Worm (Caenorhabditis elegans) whole organism, L3 larva: Measurements from ENCODE around the gene B0336.12.

Experiments used
- R02D3.7 ChIP-seq: fragments of 150-350 bp; optimal IDR thresholded peaks from 2 replicates; lab custom pipeline; 2014; ENCODE audit warnings: missing biosample characterization, missing genetic modification characterization
- ZK546.5 ChIP-seq: sonication (generic microtip); optimal IDR thresholded peaks from 2 replicates; lab custom pipeline; 2017; ENCODE audit warnings: missing biosample characterization, missing genetic modification characterization
- aly-2 ChIP-seq: fragments of 150-350 bp; optimal IDR thresholded peaks from 2 replicates; lab custom pipeline; 2014; ENCODE audit warnings: missing biosample characterization, missing genetic modification characterization
- ama-1 ChIP-seq: fragments of 150-350 bp; optimal IDR thresholded peaks from 2 replicates; lab custom pipeline; 2018
- ceh-16 ChIP-seq: sonication (generic microtip); optimal IDR thresholded peaks from 2 replicates; lab custom pipeline; 2017; ENCODE audit warnings: missing biosample characterization, missing genetic modification characterization
- ceh-28 ChIP-seq: fragments of 150-350 bp; optimal IDR thresholded peaks from 2 replicates; lab custom pipeline; 2014; ENCODE audit warnings: missing biosample characterization, missing genetic modification reagents, missing genetic modification characterization
- daf-12 ChIP-seq: fragments of 150-350 bp; optimal IDR thresholded peaks from 2 replicates; lab custom pipeline; 2014; ENCODE audit warnings: missing biosample characterization, missing genetic modification reagents, missing genetic modification characterization
- egl-27 ChIP-seq: sonication (generic microtip); optimal IDR thresholded peaks from 4 replicates; lab custom pipeline; 2017; ENCODE audit warnings: missing biosample characterization, missing genetic modification reagents, missing genetic modification characterization
- elt-1 ChIP-seq: fragments of 150-350 bp; optimal IDR thresholded peaks from 2 replicates; lab custom pipeline; 2014; ENCODE audit warnings: missing biosample characterization, missing genetic modification characterization
- elt-2 ChIP-seq: sonication (generic microtip); optimal IDR thresholded peaks from 2 replicates; lab custom pipeline; 2016; ENCODE audit warnings: missing genetic modification reagents, mild to moderate bottlenecking, missing genetic modification characterization, missing compliant biosample characterization
- eor-1 ChIP-seq, 2 experiments: fragments of 150-350 bp; optimal IDR thresholded peaks; 2 replicates each; lab custom pipeline; 2014 to 2018; ENCODE audit warnings: missing biosample characterization in 2 of 2, missing genetic modification characterization in 2 of 2
- fkh-2 ChIP-seq: fragments of 150-350 bp; optimal IDR thresholded peaks from 2 replicates; lab custom pipeline; 2014; ENCODE audit warnings: missing biosample characterization, missing genetic modification reagents, missing genetic modification characterization
- fos-1 ChIP-seq: fragments of 150-350 bp; optimal IDR thresholded peaks from 2 replicates; lab custom pipeline; 2014; ENCODE audit warnings: missing biosample characterization, missing genetic modification characterization
- hmg-11 ChIP-seq: sonication (generic microtip); optimal IDR thresholded peaks from 2 replicates; lab custom pipeline; 2016; ENCODE audit warnings: missing genetic modification characterization, missing compliant biosample characterization
- jun-1 ChIP-seq: fragments of 150-350 bp; optimal IDR thresholded peaks from 2 replicates; lab custom pipeline; 2014; ENCODE audit warnings: missing biosample characterization, missing genetic modification reagents, missing genetic modification characterization
- lin-15B ChIP-seq: fragments of 150-350 bp; optimal IDR thresholded peaks from 2 replicates; lab custom pipeline; 2014; ENCODE audit warnings: missing biosample characterization, missing genetic modification characterization
- lsy-12 ChIP-seq: sonication (generic microtip); optimal IDR thresholded peaks from 2 replicates; lab custom pipeline; 2016; ENCODE audit warnings: mild to moderate bottlenecking, missing genetic modification characterization, missing compliant biosample characterization
- mdl-1 ChIP-seq: fragments of 150-350 bp; optimal IDR thresholded peaks from 2 replicates; lab custom pipeline; 2014; ENCODE audit warnings: missing biosample characterization, missing genetic modification characterization
- mml-1 ChIP-seq: fragments of 150-350 bp; sonication (generic microtip); optimal IDR thresholded peaks from 3 replicates; lab custom pipeline; 2014; ENCODE audit warnings: missing biosample characterization, missing genetic modification characterization
- nhr-11 ChIP-seq: fragments of 150-350 bp; optimal IDR thresholded peaks from 2 replicates; lab custom pipeline; 2014; ENCODE audit warnings: missing biosample characterization, missing genetic modification characterization
- nhr-12 ChIP-seq: fragments of 150-350 bp; optimal IDR thresholded peaks from 2 replicates; lab custom pipeline; 2014; ENCODE audit warnings: missing biosample characterization, missing genetic modification characterization
- nhr-23 ChIP-seq: fragments of 150-350 bp; optimal IDR thresholded peaks from 2 replicates; lab custom pipeline; 2014; ENCODE audit warnings: missing biosample characterization, missing genetic modification reagents, missing genetic modification characterization
- nhr-237 ChIP-seq: fragments of 150-350 bp; optimal IDR thresholded peaks from 2 replicates; lab custom pipeline; 2014; ENCODE audit warnings: missing biosample characterization, missing genetic modification characterization
- nhr-25 ChIP-seq: sonication (generic microtip); optimal IDR thresholded peaks from 2 replicates; lab custom pipeline; 2017; ENCODE audit warnings: missing biosample characterization, missing genetic modification characterization
- nhr-28 ChIP-seq: fragments of 150-350 bp; optimal IDR thresholded peaks from 2 replicates; lab custom pipeline; 2014; ENCODE audit warnings: missing biosample characterization, missing genetic modification characterization
- nhr-43 ChIP-seq: sonication (generic microtip); optimal IDR thresholded peaks from 2 replicates; lab custom pipeline; 2016; ENCODE audit warnings: mild to moderate bottlenecking, missing genetic modification characterization, missing compliant biosample characterization; ENCODE audit not compliant: poor library complexity, severe bottlenecking
- nhr-67 ChIP-seq: fragments of 150-350 bp; optimal IDR thresholded peaks from 2 replicates; lab custom pipeline; 2014; ENCODE audit warnings: missing biosample characterization, missing genetic modification characterization
- nhr-76 ChIP-seq: fragments of 150-350 bp; sonication (generic microtip); optimal IDR thresholded peaks from 5 replicates; lab custom pipeline; 2014; ENCODE audit warnings: missing biosample characterization, missing genetic modification characterization
- nhr-77 ChIP-seq: fragments of 150-350 bp; optimal IDR thresholded peaks from 2 replicates; lab custom pipeline; 2014; ENCODE audit warnings: missing biosample characterization, missing genetic modification characterization
- pha-4 ChIP-seq: fragments of 150-350 bp; optimal IDR thresholded peaks from 2 replicates; lab custom pipeline; 2014; ENCODE audit warnings: missing biosample characterization, missing genetic modification reagents, missing genetic modification characterization
- pqm-1 ChIP-seq: fragments of 150-350 bp; optimal IDR thresholded peaks from 2 replicates; lab custom pipeline; 2017; ENCODE audit warnings: missing biosample characterization, missing genetic modification characterization, inconsistent platforms
- sea-2 ChIP-seq: fragments of 150-350 bp; sonication (generic microtip); optimal IDR thresholded peaks from 4 replicates; lab custom pipeline; 2014; ENCODE audit warnings: missing biosample characterization, missing genetic modification reagents, missing genetic modification characterization
- snpc-4 ChIP-seq: fragments of 150-350 bp; optimal IDR thresholded peaks from 2 replicates; lab custom pipeline; 2014; ENCODE audit warnings: missing biosample characterization, missing genetic modification characterization
- tbx-2 ChIP-seq: sonication (generic microtip); optimal IDR thresholded peaks from 2 replicates; lab custom pipeline; 2016; ENCODE audit warnings: mild to moderate bottlenecking, missing genetic modification characterization, missing compliant biosample characterization
- unc-39 ChIP-seq: sonication (generic microtip); optimal IDR thresholded peaks from 4 replicates; lab custom pipeline; 2017; ENCODE audit warnings: missing biosample characterization, missing genetic modification characterization
- unc-62 ChIP-seq: fragments of 150-350 bp; sonication (generic microtip); optimal IDR thresholded peaks from 4 replicates; lab custom pipeline; 2014; ENCODE audit warnings: missing biosample characterization, missing genetic modification reagents, missing genetic modification characterization

B0336.12 gene

DNA sequence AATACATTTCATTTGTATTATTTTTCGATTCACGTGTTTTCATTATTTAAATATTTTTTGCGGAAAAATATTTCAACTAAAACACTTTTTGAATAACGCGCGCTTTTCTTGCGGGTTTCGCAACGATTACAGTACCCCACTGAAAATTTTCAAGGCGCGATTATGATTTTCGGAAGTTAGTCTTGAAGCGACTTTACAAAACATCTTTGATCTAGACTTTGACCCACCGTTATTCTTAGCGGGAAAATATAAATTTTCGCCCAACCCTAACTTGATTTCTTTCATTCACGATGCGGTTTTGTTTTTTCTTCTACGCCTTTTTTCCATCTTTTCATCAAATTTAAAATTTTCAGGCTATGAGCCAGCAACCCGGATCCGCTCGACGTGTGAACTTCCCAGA, 17.9 kb upstream of the B0336.12 start, which contains the start of gene egg-1:
egg-1 (plus strand) TSS at position 354 of the 400 bp plus-strand sequence.
- TF ChIP-seq lsy-12, result no peak
- no peak for TF ChIP-seq pqm-1 (tag; lab: Kevin White, UChicago)
- no peak for TF ChIP-seq nhr-23
- TF ChIP-seq tbx-2, result no peak
- no peak for TF ChIP-seq mdl-1 (tag; lab: Kevin White, UChicago)

DNA sequence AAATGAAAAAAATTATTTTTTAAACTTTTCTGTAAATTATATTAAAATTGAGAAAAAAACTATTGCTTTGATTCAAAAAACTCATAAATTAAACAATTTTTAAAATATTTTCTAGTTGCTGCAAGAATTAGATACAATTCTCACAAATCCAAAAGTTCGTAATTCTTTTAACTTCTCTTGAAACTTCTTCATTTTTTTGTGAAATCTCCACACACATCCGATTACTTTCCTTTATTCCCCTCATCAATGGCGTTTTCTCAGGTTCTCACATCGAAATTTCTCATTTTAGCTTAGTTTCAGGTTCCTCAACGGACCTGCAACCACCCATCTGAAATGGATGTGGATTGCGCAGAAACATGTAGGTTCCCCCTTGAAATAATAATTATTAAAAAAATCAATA, 12.6 kb upstream of the B0336.12 start, which contains the start of gene wrm-1:
wrm-1 (plus strand) TSS at position 301 of the 400 bp plus-strand sequence.
- TF ChIP-seq lsy-12, result no peak
- TF ChIP-seq eor-1 (tag; optimal IDR thresholded peaks at IDR 0.05; lab: Kevin White, UChicago), result no peak
- TF ChIP-seq mdl-1 (tag; lab: Kevin White, UChicago), result no peak
- no peak for TF ChIP-seq mml-1 (tag; lab: Kevin White, UChicago)
- no peak for TF ChIP-seq elt-2 (tag; lab: Kevin White, UChicago)
- TF ChIP-seq hmg-11 (tag; lab: Kevin White, UChicago), result no peak
- TF ChIP-seq lin-15B (tag; lab: Kevin White, UChicago), result no peak
- no peak for TF ChIP-seq nhr-12 (tag; lab: Kevin White, UChicago)
- no peak for TF ChIP-seq nhr-237 (tag; lab: Kevin White, UChicago)
- TF ChIP-seq ama-1 (lab: Kevin White, UChicago), result no peak
- TF ChIP-seq ceh-28 (tag; lab: Kevin White, UChicago), result no peak
- TF ChIP-seq tbx-2, result no peak

DNA sequence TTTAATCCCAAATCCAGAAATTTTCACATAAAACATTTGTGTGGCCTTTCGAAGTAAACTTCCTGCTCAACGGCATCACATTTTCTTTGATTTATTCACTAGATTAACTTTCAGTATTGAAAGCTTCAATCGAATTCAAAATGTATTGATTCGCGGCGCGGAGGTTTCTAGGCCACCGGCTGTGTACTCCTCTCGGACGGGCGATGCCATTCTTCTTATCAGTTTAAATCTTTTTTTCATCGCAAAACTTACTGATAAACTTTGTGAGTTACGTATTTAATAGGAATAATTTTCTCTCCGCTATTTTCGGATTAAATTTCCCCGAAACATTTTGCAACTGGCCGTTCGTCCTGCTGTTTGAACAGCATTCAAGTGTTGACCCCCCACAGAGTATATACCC, 11.9 kb upstream of the B0336.12 start:
- TF ChIP-seq elt-1 (tag; lab: Kevin White, UChicago), result peak; percentile 50
- TF ChIP-seq tbx-2, result no peak
- peak; percentile 87 for TF ChIP-seq pqm-1 (tag; lab: Kevin White, UChicago)
- peak; percentile 79 for TF ChIP-seq ceh-28 (tag; lab: Kevin White, UChicago)
- no peak for TF ChIP-seq nhr-76 (tag; lab: Kevin White, UChicago)
- no peak for TF ChIP-seq aly-2
- TF ChIP-seq nhr-11 (tag; lab: Kevin White, UChicago), result no peak
- peak; percentile 41 for TF ChIP-seq hmg-11 (tag; lab: Kevin White, UChicago)
- no peak for TF ChIP-seq eor-1 (tag; optimal IDR thresholded peaks at IDR 0.05; lab: Kevin White, UChicago)
- TF ChIP-seq nhr-23, result peak; percentile 74
- TF ChIP-seq fos-1 (tag; lab: Kevin White, UChicago), result no peak
- TF ChIP-seq pha-4 (tag; lab: Kevin White, UChicago), result peak; percentile 54
- TF ChIP-seq fkh-2 (tag; lab: Kevin White, UChicago), result no peak
- peak; percentile 24 for TF ChIP-seq nhr-25
- TF ChIP-seq snpc-4 (tag; lab: Kevin White, UChicago), result peak; percentile 85
- peak; percentile 42 for TF ChIP-seq R02D3.7 (tag; lab: Kevin White, UChicago)
- TF ChIP-seq ama-1 (lab: Kevin White, UChicago), result no peak
- no peak for TF ChIP-seq nhr-28
- TF ChIP-seq lsy-12, result peak; percentile 83
- TF ChIP-seq jun-1, result peak; percentile 22
- TF ChIP-seq lin-15B (tag; lab: Kevin White, UChicago), result peak; percentile 52
- no peak for TF ChIP-seq nhr-12 (tag; lab: Kevin White, UChicago)
- TF ChIP-seq unc-39 (tag; lab: Kevin White, UChicago), result no peak
- TF ChIP-seq ceh-16 (tag; lab: Kevin White, UChicago), result no peak
- TF ChIP-seq ZK546.5 (tag; lab: Kevin White, UChicago), result no peak
- peak; percentile 90 for TF ChIP-seq nhr-43 (tag; lab: Kevin White, UChicago)
- TF ChIP-seq daf-12 (tag; lab: Kevin White, UChicago), result no peak
- peak; percentile 91 for TF ChIP-seq elt-2 (tag; lab: Kevin White, UChicago)
- TF ChIP-seq unc-62 (GFP tag; lab: Kevin White, UChicago), result no peak

DNA sequence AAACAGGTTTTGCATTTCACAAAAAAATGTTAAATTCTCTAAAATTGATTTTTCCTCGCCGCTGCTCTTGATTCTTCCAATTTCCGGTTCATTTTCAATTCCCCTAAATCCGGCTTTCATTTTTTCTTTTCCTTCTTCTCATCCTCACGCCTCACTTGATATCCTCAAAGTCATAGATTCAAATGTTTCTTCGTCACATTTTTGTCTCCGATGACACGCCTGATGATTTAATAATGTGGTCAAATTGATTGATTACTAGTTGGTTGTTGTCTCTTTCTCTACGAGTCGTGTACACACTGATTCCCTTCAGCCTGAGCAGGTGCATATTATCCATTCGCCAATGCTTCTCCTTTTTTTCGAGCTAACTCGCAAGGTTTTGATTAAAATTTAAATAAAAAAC, 11.5 kb upstream of the B0336.12 start:
- no peak for TF ChIP-seq egl-27 (tag; lab: Kevin White, UChicago)

DNA sequence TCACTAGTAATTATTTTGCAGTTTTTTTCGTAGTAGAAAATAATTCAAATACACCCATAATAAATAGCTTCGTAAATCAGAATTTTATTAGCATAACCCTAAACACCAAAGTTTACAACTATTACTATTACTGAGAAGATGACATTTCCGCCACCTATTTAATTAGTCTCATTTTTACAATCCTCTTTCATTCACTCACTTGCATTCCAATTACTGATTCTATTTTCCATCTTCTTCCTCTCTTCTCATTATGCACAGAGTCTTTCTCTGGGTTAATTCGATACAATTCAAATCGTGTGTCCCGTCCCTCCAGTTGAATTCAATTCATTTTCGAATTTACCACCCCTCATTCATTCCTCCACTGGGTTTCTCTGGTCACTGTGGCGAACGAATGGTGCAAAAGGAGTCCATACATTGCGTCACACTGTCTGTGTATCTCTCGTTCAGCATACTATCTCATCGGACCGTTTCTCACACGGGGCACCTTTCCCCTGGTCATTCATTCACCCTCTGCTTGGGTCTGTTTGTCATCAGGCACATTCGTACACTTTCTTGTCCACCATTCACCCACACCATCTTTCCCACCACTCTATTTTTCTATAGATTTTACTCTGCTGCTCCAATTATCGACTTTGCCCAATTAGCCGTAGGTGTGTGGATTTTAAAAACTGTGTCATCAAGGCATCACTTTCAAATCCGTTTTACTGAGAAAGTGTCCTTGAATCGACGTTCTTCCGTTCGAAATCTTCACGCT, 10.5 kb upstream of the B0336.12 start:
- no peak for TF ChIP-seq tbx-2
- no peak for TF ChIP-seq fkh-2 (tag; lab: Kevin White, UChicago)
- TF ChIP-seq elt-1 (tag; lab: Kevin White, UChicago), result no peak
- TF ChIP-seq elt-2 (tag; lab: Kevin White, UChicago), result no peak
- TF ChIP-seq daf-12 (tag; lab: Kevin White, UChicago), result no peak
- no peak for TF ChIP-seq pha-4 (tag; lab: Kevin White, UChicago)
- no peak for TF ChIP-seq nhr-67
- TF ChIP-seq sea-2, result no peak
- TF ChIP-seq eor-1 (tag; optimal IDR thresholded peaks at IDR 0.05; lab: Kevin White, UChicago), result no peak
- TF ChIP-seq nhr-77 (tag; lab: Kevin White, UChicago), result no peak
- TF ChIP-seq unc-39 (tag; lab: Kevin White, UChicago), result no peak
- TF ChIP-seq egl-27 (tag; lab: Kevin White, UChicago), result no peak
- TF ChIP-seq nhr-23, result no peak
- no peak for TF ChIP-seq mml-1 (tag; lab: Kevin White, UChicago)
- no peak for TF ChIP-seq lin-15B (tag; lab: Kevin White, UChicago)
- no peak for TF ChIP-seq nhr-11 (tag; lab: Kevin White, UChicago)
- TF ChIP-seq, all 47 proteins: peak for 0
